Worm (Caenorhabditis elegans) whole organism, L2 larva: ENCODE results near the gene F38A1.6.

Experiments used
- F13H6.1 ChIP-seq: sonication (generic microtip); optimal IDR thresholded peaks from 2 replicates; lab custom pipeline; 2016; ENCODE audit warnings: missing genetic modification characterization, missing compliant biosample characterization
- Y55F3AM.14 ChIP-seq: fragments of 200-800 bp; sonication (Bioruptor generic); optimal IDR thresholded peaks from 2 replicates; lab custom pipeline; 2018; ENCODE audit warnings: mild to moderate bottlenecking, missing genetic modification characterization, missing compliant biosample characterization
- ZK546.5 ChIP-seq: sonication (generic microtip); optimal IDR thresholded peaks from 2 replicates; lab custom pipeline; 2017; ENCODE audit warnings: missing biosample characterization, missing genetic modification characterization
- aly-2 ChIP-seq: fragments of 150-350 bp; optimal IDR thresholded peaks from 2 replicates; lab custom pipeline; 2014; ENCODE audit warnings: missing biosample characterization, missing genetic modification characterization
- crh-2 ChIP-seq: sonication (generic microtip); optimal IDR thresholded peaks from 2 replicates; lab custom pipeline; 2017; ENCODE audit warnings: missing biosample characterization, missing genetic modification characterization
- fos-1 ChIP-seq: fragments of 150-350 bp; optimal IDR thresholded peaks from 2 replicates; lab custom pipeline; 2014; ENCODE audit warnings: missing biosample characterization, missing genetic modification characterization
- nhr-10 ChIP-seq: sonication (generic microtip); optimal IDR thresholded peaks from 2 replicates; lab custom pipeline; 2017; ENCODE audit warnings: missing biosample characterization, missing genetic modification characterization
- nhr-23 ChIP-seq: fragments of 150-350 bp; optimal IDR thresholded peaks from 2 replicates; lab custom pipeline; 2014; ENCODE audit warnings: missing biosample characterization, missing genetic modification reagents, missing genetic modification characterization
- skn-1 ChIP-seq: sonication (generic microtip); optimal IDR thresholded peaks from 2 replicates; lab custom pipeline; 2017; ENCODE audit warnings: missing biosample characterization, missing genetic modification characterization
- ztf-4 ChIP-seq: fragments of 150-350 bp; optimal IDR thresholded peaks from 2 replicates; lab custom pipeline; 2014; ENCODE audit warnings: missing biosample characterization, missing genetic modification characterization

- TF ChIP-seq nhr-10 (tag; lab: Kevin White, UChicago) (no peak), nhr-23 (tag; lab: Kevin White, UChicago) (no peak), aly-2 (tag; lab: Kevin White, UChicago) (no peak), skn-1 (tag; lab: Kevin White, UChicago) (no peak), F13H6.1 (no peak), ZK546.5 (no peak), ztf-4 (tag; lab: Kevin White, UChicago) (no peak), Y55F3AM.14 (GFP tag; lab: Kevin White, UChicago) (no peak), fos-1 (no peak), crh-2 (tag; lab: Kevin White, UChicago) (no peak)
These were observed 47.3 kb downstream of the F38A1.6 start for ce11 chrIV:1298984-1299383.
